Fruit fly (Drosophila melanogaster): Measurements from ENCODE around the gene Cubn2.

Cubn2 gene

dm6 chr3L:11788195-11788594 is 26.4 kb downstream of the Cubn2 start (continued):
- TF ChIP-seq Dbx (GFP tag; IDR thresholded peaks at IDR 0.05) (peak; percentile 41; the same call in 1 of the 3 replicates), tin (GFP tag; optimal IDR thresholded peaks at IDR 0.05) (no peak), Rx (GFP tag; IDR thresholded peaks at IDR 0.05) (no peak), grau (tag; optimal IDR thresholded peaks at IDR 0.05) (no peak), slbo (GFP tag; IDR thresholded peaks at IDR 0.05) (no peak), tx (GFP tag; optimal IDR thresholded peaks at IDR 0.05) (no peak), Dek (tag; optimal IDR thresholded peaks at IDR 0.05) (no peak), nom (GFP tag; optimal IDR thresholded peaks at IDR 0.05) (no peak), Trl (optimal IDR thresholded peaks at IDR 0.05) (no peak), Trl (GFP tag; optimal IDR thresholded peaks at IDR 0.05) (no peak), Rfx (GFP tag; IDR thresholded peaks at IDR 0.05) (no peak), HmgZ (tag; optimal IDR thresholded peaks at IDR 0.05) (peak; percentile 17), Blimp-1 (GFP tag; optimal IDR thresholded peaks at IDR 0.05) (no peak), CkIIα-i1 (GFP tag; IDR thresholded peaks at IDR 0.05) (no peak), NC2α (GFP tag; optimal IDR thresholded peaks at IDR 0.05) (no peak), TFAM (GFP tag; optimal IDR thresholded peaks at IDR 0.05) (no peak), ab (GFP tag; optimal IDR thresholded peaks at IDR 0.05) (no peak), Hr78 (GFP tag; optimal IDR thresholded peaks at IDR 0.05) (no peak), CG10209 (GFP tag; optimal IDR thresholded peaks at IDR 0.05) (no peak), Dip2 (GFP tag; IDR thresholded peaks at IDR 0.05) (no peak), Nf-YB (GFP tag; optimal IDR thresholded peaks at IDR 0.05) (no peak), B-H2 (GFP tag; optimal IDR thresholded peaks at IDR 0.05) (no peak), crol (GFP tag; IDR thresholded peaks at IDR 0.05) (no peak), CG11723 (GFP tag; optimal IDR thresholded peaks at IDR 0.05) (no peak), ken (GFP tag; IDR thresholded peaks at IDR 0.05) (no peak), CG6854 (GFP tag; optimal IDR thresholded peaks at IDR 0.05) (no peak), Oli (tag; optimal IDR thresholded peaks at IDR 0.05) (no peak), CG1832 (GFP tag; optimal IDR thresholded peaks at IDR 0.05) (no peak), org-1 (GFP tag; optimal IDR thresholded peaks at IDR 0.05) (no peak), twi (tag; optimal IDR thresholded peaks at IDR 0.05) (no peak), CG9215 (GFP tag; IDR thresholded peaks at IDR 0.05) (no peak), Gsc (GFP tag; IDR thresholded peaks at IDR 0.05) (no peak), sens (GFP tag) (peak; percentile 33), CG4854 (GFP tag; optimal IDR thresholded peaks at IDR 0.05) (no peak), CG9437 (GFP tag; optimal IDR thresholded peaks at IDR 0.05) (no peak), yki (optimal IDR thresholded peaks at IDR 0.05) (no peak), CG17186 (GFP tag; optimal IDR thresholded peaks at IDR 0.05) (no peak), CG18262 (tag; optimal IDR thresholded peaks at IDR 0.05) (no peak), Dip3 (GFP tag; optimal IDR thresholded peaks at IDR 0.05) (no peak), CG3847 (GFP tag; IDR thresholded peaks at IDR 0.05) (no peak), Ada2b (GFP tag; IDR thresholded peaks at IDR 0.05) (no peak), Meics (GFP tag; optimal IDR thresholded peaks at IDR 0.05) (no peak), sd (tag; optimal IDR thresholded peaks at IDR 0.05) (no peak), Mad (GFP tag; optimal IDR thresholded peaks at IDR 0.05) (no peak), dpn (GFP tag; optimal IDR thresholded peaks at IDR 0.05) (no peak), CG9609 (GFP tag; optimal IDR thresholded peaks at IDR 0.05) (no peak), Sry-β (GFP tag; optimal IDR thresholded peaks at IDR 0.05) (no peak), bigmax (GFP tag; optimal IDR thresholded peaks at IDR 0.05) (no peak), Myb (GFP tag; optimal IDR thresholded peaks at IDR 0.05) (no peak), CG2120 (GFP tag; optimal IDR thresholded peaks at IDR 0.05) (no peak), run (tag; optimal IDR thresholded peaks at IDR 0.05) (no peak), CG10543 (GFP tag; optimal IDR thresholded peaks at IDR 0.05) (peak; percentile 52), D19A (tag; optimal IDR thresholded peaks at IDR 0.05) (no peak), jumu (GFP tag; optimal IDR thresholded peaks at IDR 0.05) (no peak)
